Fruit fly (Drosophila melanogaster) whole organism, embryonic: Measurements from ENCODE around the gene CG9795.
A peak's percentile ranks its signal among the peaks of the same experiment; 100 is the strongest.

Experiments
- Atf6 ChIP-seq: fragments of 200-800 bp; sonication (Bioruptor generic); IDR thresholded peaks from 2 replicates; pipeline ENCODE4 v1.3.6; 2022; ENCODE audit warnings: missing biosample characterization, missing genetic modification characterization
- CG11504 ChIP-seq: fragments of 200-800 bp; sonication (Bioruptor generic); optimal IDR thresholded peaks from 3 replicates; lab custom pipeline; 2019; ENCODE audit warnings: missing biosample characterization, mild to moderate bottlenecking, missing genetic modification characterization, moderate library complexity
- CG12104 ChIP-seq: fragments of 200-800 bp; sonication (Bioruptor generic); optimal IDR thresholded peaks from 3 replicates; lab custom pipeline; 2016; ENCODE audit warnings: missing biosample characterization, missing genetic modification characterization
- CG12391 ChIP-seq: fragments of 200-800 bp; sonication (Bioruptor generic); optimal IDR thresholded peaks from 3 replicates; lab custom pipeline; 2018; ENCODE audit warnings: missing biosample characterization, mild to moderate bottlenecking, missing genetic modification characterization, moderate library complexity
- CG12744 ChIP-seq: fragments of 200-800 bp; sonication (Bioruptor generic); optimal IDR thresholded peaks from 2 replicates; lab custom pipeline; 2016; ENCODE audit warnings: missing biosample characterization, missing genetic modification characterization
- CG12769 ChIP-seq: fragments of 200-800 bp; sonication (Bioruptor generic); optimal IDR thresholded peaks from 2 replicates; lab custom pipeline; 2019; ENCODE audit warnings: missing biosample characterization, mild to moderate bottlenecking, missing genetic modification characterization, moderate library complexity
- CG12942 ChIP-seq: fragments of 200-800 bp; sonication (Bioruptor generic); optimal IDR thresholded peaks from 3 replicates; lab custom pipeline; 2016; ENCODE audit warnings: missing biosample characterization, missing genetic modification characterization
- CG13775 ChIP-seq: fragments of 200-800 bp; sonication (Bioruptor generic); optimal IDR thresholded peaks from 3 replicates; lab custom pipeline; 2017; ENCODE audit warnings: missing biosample characterization, mild to moderate bottlenecking, missing genetic modification characterization
- CG15011 ChIP-seq: fragments of 200-800 bp; sonication (Bioruptor generic); optimal IDR thresholded peaks from 3 replicates; lab custom pipeline; 2018; ENCODE audit warnings: missing biosample characterization, mild to moderate bottlenecking, missing genetic modification characterization
- CG1603 ChIP-seq: fragments of 200-800 bp; sonication (Bioruptor generic); optimal IDR thresholded peaks from 2 replicates; lab custom pipeline; 2019; ENCODE audit warnings: missing biosample characterization, mild to moderate bottlenecking, missing genetic modification characterization, moderate library complexity
- CG2199 ChIP-seq: fragments of 200-800 bp; sonication (Bioruptor generic); IDR thresholded peaks from 3 replicates; pipeline ENCODE4 v1.3.6; 2022; ENCODE audit warnings: missing biosample characterization, missing genetic modification characterization
- CG2875 ChIP-seq: fragments of 200-800 bp; sonication (Bioruptor generic); optimal IDR thresholded peaks from 2 replicates; lab custom pipeline; 2017; ENCODE audit warnings: missing biosample characterization, mild to moderate bottlenecking, missing genetic modification characterization, missing genetic modification reagents
- CG31224 ChIP-seq: fragments of 200-800 bp; sonication (Bioruptor generic); IDR thresholded peaks from 2 replicates; pipeline ENCODE4 v1.3.6; 2022; ENCODE audit warnings: missing biosample characterization, missing genetic modification characterization
- CG3163 ChIP-seq: fragments of 200-800 bp; sonication (Bioruptor generic); optimal IDR thresholded peaks from 3 replicates; lab custom pipeline; 2016; ENCODE audit warnings: missing biosample characterization, missing genetic modification characterization
- CG33213 ChIP-seq: fragments of 200-800 bp; sonication (Bioruptor generic); optimal IDR thresholded peaks from 3 replicates; lab custom pipeline; 2016; ENCODE audit warnings: missing biosample characterization, missing genetic modification characterization
- CG34422 ChIP-seq: fragments of 200-800 bp; sonication (Bioruptor generic); IDR thresholded peaks from 3 replicates; pipeline ENCODE4 v1.3.6; 2022; ENCODE audit warnings: missing biosample characterization, missing genetic modification characterization
- CG6683 ChIP-seq: fragments of 200-800 bp; sonication (Bioruptor generic); optimal IDR thresholded peaks from 2 replicates; lab custom pipeline; 2017; ENCODE audit warnings: missing biosample characterization, mild to moderate bottlenecking, missing genetic modification characterization, missing genetic modification reagents
- CG7271 ChIP-seq: fragments of 200-800 bp; sonication (Bioruptor generic); optimal IDR thresholded peaks from 2 replicates; lab custom pipeline; 2018; ENCODE audit warnings: missing biosample characterization, mild to moderate bottlenecking, missing genetic modification characterization, moderate library complexity
- CG7556 ChIP-seq: fragments of 200-800 bp; sonication (Bioruptor generic); optimal IDR thresholded peaks from 2 replicates; lab custom pipeline; 2017; ENCODE audit warnings: missing biosample characterization, mild to moderate bottlenecking, missing genetic modification characterization
- Dip2 ChIP-seq: fragments of 200-800 bp; sonication (Bioruptor generic); IDR thresholded peaks from 2 replicates; pipeline ENCODE4 v1.3.6; 2022; ENCODE audit warnings: missing biosample characterization, missing genetic modification characterization
- Dref ChIP-seq: fragments of 200-800 bp; sonication (Bioruptor generic); IDR thresholded peaks from 2 replicates; pipeline ENCODE4 v1.3.6; 2022; ENCODE audit warnings: missing biosample characterization, missing genetic modification characterization
- Gug ChIP-seq: fragments of 200-800 bp; sonication (Bioruptor generic); IDR thresholded peaks from 4 replicates; pipeline ENCODE4 v1.3.6; 2022; ENCODE audit warnings: missing biosample characterization, missing genetic modification characterization
- HLHmδ ChIP-seq: fragments of 200-800 bp; sonication (Bioruptor generic); optimal IDR thresholded peaks from 2 replicates; lab custom pipeline; 2018; ENCODE audit warnings: missing biosample characterization, mild to moderate bottlenecking, missing genetic modification characterization, moderate library complexity
- Optix ChIP-seq: fragments of 200-800 bp; sonication (Bioruptor generic); IDR thresholded peaks from 3 replicates; pipeline ENCODE4 v1.3.6; 2022; ENCODE audit warnings: missing biosample characterization, missing genetic modification characterization
- Side ChIP-seq: fragments of 200-800 bp; sonication (Bioruptor generic); optimal IDR thresholded peaks from 2 replicates; lab custom pipeline; 2016; ENCODE audit warnings: missing biosample characterization, missing genetic modification characterization
- Sry-β ChIP-seq: fragments of 200-800 bp; sonication (Bioruptor generic); optimal IDR thresholded peaks from 2 replicates; lab custom pipeline; 2018; ENCODE audit warnings: missing biosample characterization, mild to moderate bottlenecking, missing genetic modification characterization, moderate library complexity
- Stat92E ChIP-seq, 3 experiments: fragments of >200 bp in 2 of 3; fragments of 200-800 bp in 1 of 3; sonication (Bioruptor generic) in 1 of 3; optimal IDR thresholded peaks; 2 replicates each; lab custom pipeline; 2017 to 2019; ENCODE audit warnings: missing biosample characterization in 3 of 3, missing genetic modification characterization in 3 of 3, mild to moderate bottlenecking in 1 of 3, moderate library complexity in 1 of 3
- abd-A ChIP-seq: fragments of 200-800 bp; sonication (Bioruptor generic); optimal IDR thresholded peaks from 3 replicates; lab custom pipeline; 2019; ENCODE audit warnings: missing biosample characterization, mild to moderate bottlenecking, missing genetic modification characterization, moderate library complexity
- aop ChIP-seq: fragments of 200-800 bp; sonication (Bioruptor generic); IDR thresholded peaks from 2 replicates; pipeline ENCODE4 v1.3.6; 2022; ENCODE audit warnings: missing biosample characterization, missing genetic modification characterization
- bowl ChIP-seq: fragments of 200-800 bp; sonication (Bioruptor generic); IDR thresholded peaks from 2 replicates; pipeline ENCODE4 v1.3.6; 2022; ENCODE audit warnings: missing biosample characterization, missing genetic modification characterization
- crc ChIP-seq: fragments of 200-800 bp; sonication (Bioruptor generic); optimal IDR thresholded peaks from 2 replicates; lab custom pipeline; 2016; ENCODE audit warnings: missing biosample characterization, missing genetic modification characterization
- crol ChIP-seq: fragments of 200-800 bp; sonication (Bioruptor generic); IDR thresholded peaks from 2 replicates; pipeline ENCODE4 v1.3.6; 2022; ENCODE audit warnings: missing biosample characterization, missing genetic modification characterization
- crp ChIP-seq, 2 experiments: fragments of 200-800 bp; sonication (Bioruptor generic); optimal IDR thresholded peaks; 2 replicates in 1 of 2; 3 replicates in 1 of 2; lab custom pipeline; 2017; ENCODE audit warnings: missing biosample characterization in 2 of 2, missing genetic modification characterization in 2 of 2, mild to moderate bottlenecking in 1 of 2, moderate library complexity in 1 of 2
- en ChIP-seq: fragments of 200-800 bp; sonication (Bioruptor generic); optimal IDR thresholded peaks from 2 replicates; lab custom pipeline; 2016; ENCODE audit warnings: missing biosample characterization, missing genetic modification characterization
- esg ChIP-seq: fragments of 200-800 bp; sonication (Bioruptor generic); conservative IDR thresholded peaks from 2 replicates; pipeline ENCODE4 v1.3.6; 2022; ENCODE audit warnings: missing biosample characterization, missing genetic modification characterization
- ewg ChIP-seq: fragments of 200-800 bp; sonication (Bioruptor generic); optimal IDR thresholded peaks from 3 replicates; lab custom pipeline; 2017; ENCODE audit warnings: mild to moderate bottlenecking, missing biosample characterization, missing genetic modification reagents, missing genetic modification characterization
- fd64A ChIP-seq: fragments of 200-800 bp; sonication (Bioruptor generic); optimal IDR thresholded peaks from 3 replicates; lab custom pipeline; 2018; ENCODE audit warnings: missing biosample characterization, mild to moderate bottlenecking, missing genetic modification characterization
- gsb ChIP-seq: fragments of 200-800 bp; sonication (Bioruptor generic); IDR thresholded peaks from 2 replicates; pipeline ENCODE4 v1.3.6; 2022; ENCODE audit warnings: missing biosample characterization, missing genetic modification characterization
- inv ChIP-seq: fragments of 200-800 bp; sonication (Bioruptor generic); IDR thresholded peaks from 2 replicates; pipeline ENCODE4 v1.3.6; 2022; ENCODE audit warnings: missing biosample characterization, missing genetic modification characterization; ENCODE audit not compliant: partially characterized antibody
- lov ChIP-seq, 2 experiments: fragments of 200-800 bp in 1 of 2; fragments of >200 bp in 1 of 2; sonication (Bioruptor generic) in 1 of 2; IDR thresholded peaks in 1 of 2; optimal IDR thresholded peaks in 1 of 2; 2 replicates in 1 of 2; 3 replicates in 1 of 2; pipeline versions ENCODE4 v1.3.6 to Lab custom; 2017 to 2022; ENCODE audit warnings: missing biosample characterization in 1 of 2, missing genetic modification characterization in 1 of 2
- mld ChIP-seq: fragments of 200-800 bp; sonication (Bioruptor generic); IDR thresholded peaks from 3 replicates; pipeline ENCODE4 v1.3.6; 2022; ENCODE audit warnings: missing biosample characterization, missing genetic modification characterization; ENCODE audit not compliant: partially characterized antibody
- nerfin-1 ChIP-seq: fragments of 200-800 bp; sonication (Bioruptor generic); optimal IDR thresholded peaks from 3 replicates; lab custom pipeline; 2019; ENCODE audit warnings: missing biosample characterization, mild to moderate bottlenecking, missing genetic modification characterization, moderate library complexity
- pum ChIP-seq: fragments of 200-800 bp; sonication (Bioruptor generic); optimal IDR thresholded peaks from 2 replicates; lab custom pipeline; 2016; ENCODE audit warnings: missing biosample characterization, missing genetic modification characterization
- ranshi ChIP-seq: fragments of 200-800 bp; sonication (Bioruptor generic); IDR thresholded peaks from 2 replicates; pipeline ENCODE4 v1.3.6; 2022; ENCODE audit warnings: missing biosample characterization, missing genetic modification characterization
- row ChIP-seq: fragments of 200-800 bp; sonication (Bioruptor generic); IDR thresholded peaks from 3 replicates; pipeline ENCODE4 v1.3.6; 2022; ENCODE audit warnings: missing biosample characterization, missing genetic modification characterization
- scrt ChIP-seq: fragments of 200-800 bp; sonication (Bioruptor generic); optimal IDR thresholded peaks from 2 replicates; lab custom pipeline; 2018; ENCODE audit warnings: missing biosample characterization, mild to moderate bottlenecking, missing genetic modification characterization, moderate library complexity
- slbo ChIP-seq: fragments of 200-800 bp; sonication (Bioruptor generic); IDR thresholded peaks from 2 replicates; pipeline ENCODE4 v1.3.6; 2022; ENCODE audit warnings: missing biosample characterization, missing genetic modification characterization
- sqz ChIP-seq: fragments of 200-800 bp; sonication (Bioruptor generic); optimal IDR thresholded peaks from 3 replicates; lab custom pipeline; 2018; ENCODE audit warnings: missing biosample characterization, mild to moderate bottlenecking, missing genetic modification characterization
- tap ChIP-seq: fragments of 200-800 bp; optimal IDR thresholded peaks from 3 replicates; lab custom pipeline; 2019; ENCODE audit warnings: missing biosample characterization, mild to moderate bottlenecking, missing genetic modification characterization, moderate library complexity
- vvl ChIP-seq: fragments of 200-800 bp; sonication (Bioruptor generic); IDR thresholded peaks from 2 replicates; pipeline ENCODE4 v1.3.6; 2022; ENCODE audit warnings: missing biosample characterization, missing genetic modification characterization
- zfh2 ChIP-seq: fragments of 200-800 bp; sonication (Bioruptor generic); optimal IDR thresholded peaks from 2 replicates; lab custom pipeline; 2016; ENCODE audit warnings: missing biosample characterization, missing genetic modification characterization

Gene CG9795

DNA sequence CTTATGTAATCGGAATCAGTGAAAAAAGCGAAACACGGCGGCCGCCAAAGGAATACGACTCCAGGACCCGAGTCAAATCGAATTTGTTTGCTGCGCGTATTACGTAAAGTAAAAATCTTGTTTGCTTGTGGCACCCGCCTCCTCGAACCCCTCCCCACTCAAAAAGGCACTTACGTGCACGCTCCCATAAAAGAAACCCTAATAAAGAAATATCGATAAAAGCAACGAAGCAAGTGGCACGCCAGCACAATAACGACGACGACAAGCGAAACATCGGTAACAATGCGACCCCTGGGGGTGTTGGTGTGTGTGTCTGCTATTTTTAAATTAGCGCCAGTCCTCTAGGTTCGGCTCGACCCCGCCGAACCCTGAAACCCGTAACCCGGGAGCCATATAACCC, 37.3 kb upstream of the CG9795 start (continued):
- TF ChIP-seq scrt (GFP tag; lab: Kevin White, UChicago) (no peak), Gug (no peak), CG2875 (no peak), Stat92E (GFP tag; optimal IDR thresholded peaks at IDR 0.05; lab: Kevin White, UChicago) (no peak), CG15011 (no peak), aop (no peak), CG1603 (no peak), Sry-β (GFP tag; lab: Kevin White, UChicago) (no peak), Dref (GFP tag; lab: Robert Waterston, UW) (peak; percentile 30; the same call in 1 of the 2 replicates), CG34422 (GFP tag; lab: Robert Waterston, UW) (no peak), ranshi (no peak), row (GFP tag; lab: Robert Waterston, UW) (no peak), CG7556 (GFP tag; lab: Kevin White, UChicago) (no peak), tap (tag; lab: Kevin White, UChicago) (no peak), ewg (no peak), Dip2 (no peak), CG12744 (GFP tag; lab: Kevin White, UChicago) (no peak), crc (GFP tag; lab: Kevin White, UChicago) (no peak), CG3163 (GFP tag; lab: Kevin White, UChicago) (no peak), esg (GFP tag; lab: Robert Waterston, UW) (no peak), CG31224 (no peak), pum (no peak)

dm6 chr3R:4284376-4284953, 35.0 kb upstream of the CG9795 start:
- peak; percentile 26; the same call in 1 of the 2 replicates for TF ChIP-seq crol (GFP tag; lab: Robert Waterston, UW)
- TF ChIP-seq inv (GFP tag; lab: Robert Waterston, UW) = no peak
- TF ChIP-seq bowl (GFP tag; lab: Robert Waterston, UW) = no peak
- TF ChIP-seq gsb (GFP tag; lab: Robert Waterston, UW) = no peak
- no peak for TF ChIP-seq fd64A (GFP tag; lab: Kevin White, UChicago)
- TF ChIP-seq CG6683 (GFP tag; lab: Kevin White, UChicago) = no peak
- TF ChIP-seq CG13775 (GFP tag; lab: Kevin White, UChicago) = peak; percentile 96
- TF ChIP-seq CG11504 (tag; lab: Kevin White, UChicago) = no peak
- peak; percentile 70; the same call in 2 of the 3 replicates for TF ChIP-seq CG2199
- TF ChIP-seq slbo (GFP tag; lab: Robert Waterston, UW) = no peak
- 0 out of 2 replicates have a peak, but pooled peaks have one; percentile 26 for TF ChIP-seq vvl (GFP tag; lab: Robert Waterston, UW)
- no peak for TF ChIP-seq crp (GFP tag; optimal IDR thresholded peaks at IDR 0.05; lab: Kevin White, UChicago)
- TF ChIP-seq zfh2 (GFP tag; lab: Kevin White, UChicago) = no peak
- no peak for TF ChIP-seq mld (GFP tag; lab: Robert Waterston, UW)
- no peak for TF ChIP-seq CG12104 (GFP tag; lab: Kevin White, UChicago)
- no peak for TF ChIP-seq CG12391 (tag; lab: Kevin White, UChicago)
- TF ChIP-seq CG33213 = no peak
- no peak for TF ChIP-seq CG7271 (tag; lab: Kevin White, UChicago)
- TF ChIP-seq lov (optimal IDR thresholded peaks at IDR 0.05; lab: Kevin White, UChicago) = no peak
- TF ChIP-seq lov (GFP tag; IDR thresholded peaks at IDR 0.05; lab: Robert Waterston, UW) = 0 out of 3 replicates have a peak, but pooled peaks have one; percentile 50
- peak; percentile 20 for TF ChIP-seq abd-A (tag; lab: Kevin White, UChicago)
- TF ChIP-seq en (GFP tag; lab: Kevin White, UChicago) = no peak
- no peak for TF ChIP-seq Atf6 (GFP tag; lab: Robert Waterston, UW)
- no peak for TF ChIP-seq sqz
- TF ChIP-seq Optix (GFP tag; lab: Robert Waterston, UW) = no peak
- no peak for TF ChIP-seq CG12942 (GFP tag; lab: Kevin White, UChicago)
- peak; percentile 51 for TF ChIP-seq nerfin-1 (tag; lab: Kevin White, UChicago)
- no peak for TF ChIP-seq CG12769 (tag; lab: Kevin White, UChicago)
- TF ChIP-seq HLHmδ (GFP tag; lab: Kevin White, UChicago) = no peak
- TF ChIP-seq Side (GFP tag; lab: Kevin White, UChicago) = no peak
